Worm (Caenorhabditis elegans): Measurements from ENCODE around the gene rpl-35.

The rpl-35 gene

ce11 chrIII:7854494-7855184 lies at the start of gene rpl-35:
rpl-35 (plus strand) TSS chrIII:7855134.
- TF ChIP-seq chd-7 (tag; optimal IDR thresholded peaks at IDR 0.05), result peak; percentile 99
- TF ChIP-seq F49E8.2 (tag; optimal IDR thresholded peaks at IDR 0.05; ENCODE audit: insufficient read depth), result peak; percentile 99
- TF ChIP-seq nhr-120 (GFP tag; IDR thresholded peaks at IDR 0.05), result peak; percentile 97
- peak; percentile 99 for TF ChIP-seq B0019.2 (GFP tag; conservative IDR thresholded peaks at IDR 0.05)
- peak; percentile 99 for TF ChIP-seq madf-3 (GFP tag; IDR thresholded peaks at IDR 0.05)
- peak; percentile 100 for TF ChIP-seq attf-5 (GFP tag; optimal IDR thresholded peaks at IDR 0.05)
- TF ChIP-seq rpc-1 (optimal IDR thresholded peaks at IDR 0.05), result peak; percentile 45
- TF ChIP-seq rpc-1 (tag; optimal IDR thresholded peaks at IDR 0.05), result peak; percentile 21
- TF ChIP-seq Y67H2A.10 (GFP tag; conservative IDR thresholded peaks at IDR 0.05), result peak; percentile 97
- TF ChIP-seq F23B12.7 (tag; optimal IDR thresholded peaks at IDR 0.05; ENCODE audit: insufficient read depth), result peak; percentile 99
- peak; percentile 96 for TF ChIP-seq nfya-2 (GFP tag; IDR thresholded peaks at IDR 0.05)
- TF ChIP-seq snpc-1.1 (tag; optimal IDR thresholded peaks at IDR 0.05; ENCODE audit: insufficient read depth), result peak; percentile 85
- TF ChIP-seq C17E4.6 (GFP tag; IDR thresholded peaks at IDR 0.05), result peak; percentile 100
- TF ChIP-seq ceh-100 (GFP tag; IDR thresholded peaks at IDR 0.05), result peak; percentile 96
- TF ChIP-seq ccch-3 (GFP tag; optimal IDR thresholded peaks at IDR 0.05), result peak; percentile 85
- peak; percentile 96; the same call in 1 of the 2 replicates for TF ChIP-seq aptf-3 (GFP tag; IDR thresholded peaks at IDR 0.05)
- TF ChIP-seq gei-17 (GFP tag; optimal IDR thresholded peaks at IDR 0.05), result peak; percentile 93
- TF ChIP-seq lir-1 (GFP tag; conservative IDR thresholded peaks at IDR 0.05), result peak; percentile 99
- no peak; the same call in 1 of the 2 replicates for TF ChIP-seq zfh-2 (GFP tag; conservative IDR thresholded peaks at IDR 0.05)
- TF ChIP-seq ztf-25 (GFP tag; IDR thresholded peaks at IDR 0.05), result peak; percentile 97
- TF ChIP-seq repo-1 (tag; optimal IDR thresholded peaks at IDR 0.05), result peak; percentile 99
- TF ChIP-seq dpl-1 (GFP tag; optimal IDR thresholded peaks at IDR 0.05), result peak; percentile 100
- peak; percentile 98 for TF ChIP-seq unc-130 (GFP tag; optimal IDR thresholded peaks at IDR 0.05)
- TF ChIP-seq attf-6 (GFP tag; IDR thresholded peaks at IDR 0.05), result peak; percentile 90
- TF ChIP-seq snpc-3.4 (tag; optimal IDR thresholded peaks at IDR 0.05), result peak; percentile 98
- TF ChIP-seq sptf-2 (GFP tag; optimal IDR thresholded peaks at IDR 0.05), result peak; percentile 95
- peak; percentile 99 for TF ChIP-seq F52B5.7 (tag; optimal IDR thresholded peaks at IDR 0.05)
- TF ChIP-seq F57C9.4 (tag; optimal IDR thresholded peaks at IDR 0.05), result peak; percentile 84
- peak; percentile 48 for TF ChIP-seq tbx-9 (tag; optimal IDR thresholded peaks at IDR 0.05; ENCODE audit: borderline replicate concordance)
- peak; percentile 93 for TF ChIP-seq hsf-1 (GFP tag; IDR thresholded peaks at IDR 0.05)
- TF ChIP-seq bed-1 (GFP tag; IDR thresholded peaks at IDR 0.05), result peak; percentile 91; the same call in 1 of the 2 replicates
- peak; percentile 86 for TF ChIP-seq mel-28 (tag; optimal IDR thresholded peaks at IDR 0.05; ENCODE audit: borderline replicate concordance)
- peak; percentile 10 for TF ChIP-seq ama-1 (optimal IDR thresholded peaks at IDR 0.05)
- TF ChIP-seq ama-1 (GFP tag; optimal IDR thresholded peaks at IDR 0.05), result peak; percentile 62 to 79
- TF ChIP-seq egl-44 (GFP tag; IDR thresholded peaks at IDR 0.05), result peak; percentile 99
- peak; percentile 99 for TF ChIP-seq rcor-1 (GFP tag; IDR thresholded peaks at IDR 0.05)
- TF ChIP-seq T07F8.4 (tag; optimal IDR thresholded peaks at IDR 0.05), result peak; percentile 91
- peak; percentile 96 for TF ChIP-seq ztf-22 (GFP tag; optimal IDR thresholded peaks at IDR 0.05)
- TF ChIP-seq B0261.1 (tag; optimal IDR thresholded peaks at IDR 0.05), result peak; percentile 57
- peak; percentile 55 for TF ChIP-seq mxl-1 (tag; optimal IDR thresholded peaks at IDR 0.05)
- TF ChIP-seq egrh-3 (GFP tag; IDR thresholded peaks at IDR 0.05), result peak; percentile 85
- peak; percentile 91 for TF ChIP-seq F57A8.1 (GFP tag; optimal IDR thresholded peaks at IDR 0.05)
- TF ChIP-seq hmg-1.2 (GFP tag; IDR thresholded peaks at IDR 0.05), result peak; percentile 94
- peak; percentile 87 for TF ChIP-seq zim-3 (tag; optimal IDR thresholded peaks at IDR 0.05)
- peak; percentile 99 for TF ChIP-seq C06A6.2 (GFP tag; conservative IDR thresholded peaks at IDR 0.05)
- TF ChIP-seq pha-4 (tag; optimal IDR thresholded peaks at IDR 0.05), result peak; percentile 96
- peak; percentile 99 for TF ChIP-seq nfyb-1 (GFP tag; IDR thresholded peaks at IDR 0.05)
- peak; percentile 99 for TF ChIP-seq lin-40 (tag; optimal IDR thresholded peaks at IDR 0.05)
